Worm (Caenorhabditis elegans): Measurements from ENCODE around the gene vrp-1.

DNA sequence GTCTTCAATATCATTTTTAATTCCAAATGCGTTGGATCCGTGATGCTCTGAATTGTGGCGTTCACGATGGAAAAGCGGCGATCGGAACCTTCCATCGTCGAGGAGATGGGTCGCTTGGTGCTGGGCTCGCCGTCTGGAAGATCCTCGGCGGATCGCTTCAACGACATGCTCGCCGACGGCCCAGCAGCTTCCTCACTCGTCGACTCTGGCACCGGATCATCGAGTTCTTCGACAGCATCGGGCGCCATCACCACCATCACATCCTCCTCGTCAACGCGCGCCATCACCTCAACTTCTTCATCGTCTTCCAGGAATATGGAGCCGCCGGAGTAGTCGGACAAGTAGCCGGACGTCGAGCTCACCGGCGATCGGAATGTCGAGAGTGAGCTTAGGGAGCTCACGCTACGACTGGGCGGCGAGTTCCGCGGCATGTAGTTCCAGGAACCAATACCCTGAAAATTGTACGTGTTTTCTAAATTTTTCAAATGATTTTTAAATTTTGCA lies 50.6 kb downstream of the vrp-1 start, which contains the start of gene Y67D8C.6:
- no peak for TF ChIP-seq ref-1 (GFP tag; conservative IDR thresholded peaks at IDR 0.05)
- TF ChIP-seq T22C8.4 (GFP tag; IDR thresholded peaks at IDR 0.05), result no peak
- TF ChIP-seq tab-1 (GFP tag; IDR thresholded peaks at IDR 0.05), result no peak
- no peak for TF ChIP-seq flt-1 (GFP tag; IDR thresholded peaks at IDR 0.05)
- TF ChIP-seq ztf-23 (GFP tag; IDR thresholded peaks at IDR 0.05), result no peak
- TF ChIP-seq med-1 (GFP tag; optimal IDR thresholded peaks at IDR 0.05; ENCODE audit: insufficient read depth), result no peak
- no peak for TF ChIP-seq klf-2 (GFP tag; conservative IDR thresholded peaks at IDR 0.05)
- no peak for TF ChIP-seq ztf-29 (GFP tag; IDR thresholded peaks at IDR 0.05)
